Worm (Caenorhabditis elegans) whole organism, L4 larva: Measurements from ENCODE around the gene msp-78.

Source experiments
- ZK337.2 ChIP-seq: fragments of 200-800 bp; sonication (Bioruptor generic); IDR thresholded peaks from 2 replicates; pipeline ENCODE4 v1.3.6; 2022; ENCODE audit warnings: missing genetic modification reagents, missing genetic modification characterization, missing compliant biosample characterization
- ceh-20 ChIP-seq: fragments of 200-800 bp; sonication (Bioruptor generic); IDR thresholded peaks from 2 replicates; pipeline ENCODE4 v1.3.6; 2022; ENCODE audit warnings: missing genetic modification reagents, missing genetic modification characterization, missing compliant biosample characterization
- ceh-28 ChIP-seq: fragments of 150-350 bp; optimal IDR thresholded peaks from 2 replicates; lab custom pipeline; 2014; ENCODE audit warnings: missing biosample characterization, missing genetic modification reagents, missing genetic modification characterization
- ceh-82 ChIP-seq: sonication (generic microtip); optimal IDR thresholded peaks from 2 replicates; lab custom pipeline; 2017; ENCODE audit warnings: missing biosample characterization, missing genetic modification characterization
- ctbp-1 ChIP-seq: fragments of 200-800 bp; sonication (Bioruptor generic); IDR thresholded peaks from 2 replicates; pipeline ENCODE4 v1.3.6; 2022; ENCODE audit warnings: missing genetic modification reagents, missing genetic modification characterization, missing compliant biosample characterization
- daf-8 ChIP-seq: fragments of 200-800 bp; sonication (Bioruptor generic); IDR thresholded peaks from 2 replicates; pipeline ENCODE4 v1.3.6; 2022; ENCODE audit warnings: missing genetic modification characterization, missing compliant biosample characterization
- dpl-1 ChIP-seq: fragments of 150-350 bp; optimal IDR thresholded peaks from 2 replicates; lab custom pipeline; 2014; ENCODE audit warnings: missing biosample characterization, missing genetic modification reagents, missing genetic modification characterization
- lir-3 ChIP-seq: sonication (generic microtip); optimal IDR thresholded peaks from 2 replicates; lab custom pipeline; 2016; ENCODE audit warnings: mild to moderate bottlenecking, missing genetic modification characterization, missing compliant biosample characterization
- saeg-2 ChIP-seq: fragments of 200-800 bp; sonication (Bioruptor generic); IDR thresholded peaks from 2 replicates; pipeline ENCODE4 v1.3.6; 2022; ENCODE audit warnings: missing genetic modification reagents, missing genetic modification characterization, missing compliant biosample characterization
- tag-97 ChIP-seq: fragments of 200-800 bp; sonication (Bioruptor generic); IDR thresholded peaks from 2 replicates; pipeline ENCODE4 v1.3.6; 2022; ENCODE audit warnings: missing genetic modification characterization, missing compliant biosample characterization
- unc-130 ChIP-seq: sonication (generic microtip); optimal IDR thresholded peaks from 2 replicates; lab custom pipeline; 2016; ENCODE audit warnings: missing genetic modification reagents, missing genetic modification characterization, missing compliant biosample characterization
- unc-39 ChIP-seq: sonication (generic microtip); optimal IDR thresholded peaks from 2 replicates; lab custom pipeline; 2017; ENCODE audit warnings: missing biosample characterization, missing genetic modification characterization
- unc-62 ChIP-seq, 3 experiments: fragments of 150-350 bp in 1 of 3; sonication (generic microtip); optimal IDR thresholded peaks in 2 of 3; peaks in 1 of 3; 1 replicate in 1 of 3; 2 replicates in 2 of 3; lab custom pipeline; 2014 to 2017; ENCODE audit warnings: missing biosample characterization in 3 of 3, missing genetic modification characterization in 3 of 3, missing genetic modification reagents in 3 of 3, missing genotype in 1 of 3
- zag-1 ChIP-seq: fragments of 150-350 bp; optimal IDR thresholded peaks from 2 replicates; lab custom pipeline; 2014; ENCODE audit warnings: missing biosample characterization, missing genetic modification characterization

ce11 chrIV:9802711-9803110, 32.9 kb downstream of the msp-78 start, which contains the start of gene fat-3:
- TF ChIP-seq unc-39 (tag; lab: Kevin White, UChicago) (no peak), ceh-20 (no peak), zag-1 (tag; lab: Kevin White, UChicago) (no peak), tag-97 (no peak), dpl-1 (GFP tag; lab: Kevin White, UChicago) (no peak), daf-8 (GFP tag; lab: Robert Waterston, UW) (no peak), ceh-82 (tag; lab: Kevin White, UChicago) (no peak), ZK337.2 (GFP tag; lab: Robert Waterston, UW) (no peak), unc-62 (GFP tag; optimal IDR thresholded peaks at IDR 0.05 in 1 of 2; lab: Kevin White, UChicago) (no peak), unc-62 (tag; optimal IDR thresholded peaks at IDR 0.05; lab: Kevin White, UChicago) (no peak), ctbp-1 (no peak), ceh-28 (tag; lab: Kevin White, UChicago) (no peak), unc-130 (GFP tag; lab: Kevin White, UChicago) (no peak), saeg-2 (GFP tag; lab: Robert Waterston, UW) (no peak), lir-3 (tag; lab: Kevin White, UChicago) (no peak)
